Worm (Caenorhabditis elegans): ENCODE measurements around the gene C08F1.6.
"Not testable (repeated sequence)": the region's sequence is repeated elsewhere in the genome, so short reads cannot be mapped to it uniquely, and the experiment has no call there.

Gene C08F1.6

DNA sequence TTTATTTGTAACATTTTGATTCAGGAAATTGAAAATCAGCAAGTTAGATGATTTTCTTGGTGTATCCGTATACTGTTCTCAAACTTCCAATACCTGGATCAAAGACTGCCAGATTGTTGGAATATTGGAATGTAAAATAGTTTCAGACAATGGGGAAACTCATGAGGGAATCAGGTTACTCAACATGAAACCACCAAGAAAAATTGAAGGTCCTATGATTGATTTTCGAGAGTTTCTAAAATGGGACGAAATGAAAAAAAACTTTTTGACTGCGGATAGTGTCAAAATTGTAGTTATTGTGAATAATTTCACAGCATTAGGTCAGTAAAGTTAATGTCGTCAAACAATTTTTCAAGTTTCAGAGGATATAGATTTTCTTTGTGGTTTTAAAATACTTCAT is 16.2 kb downstream of the C08F1.6 start, which contains the start of gene math-3:
math-3 (plus strand) TSS at position 301 of the 400 bp plus-strand sequence.
- TF ChIP-seq unc-62 (GFP tag; optimal IDR thresholded peaks at IDR 0.05), result no peak

DNA sequence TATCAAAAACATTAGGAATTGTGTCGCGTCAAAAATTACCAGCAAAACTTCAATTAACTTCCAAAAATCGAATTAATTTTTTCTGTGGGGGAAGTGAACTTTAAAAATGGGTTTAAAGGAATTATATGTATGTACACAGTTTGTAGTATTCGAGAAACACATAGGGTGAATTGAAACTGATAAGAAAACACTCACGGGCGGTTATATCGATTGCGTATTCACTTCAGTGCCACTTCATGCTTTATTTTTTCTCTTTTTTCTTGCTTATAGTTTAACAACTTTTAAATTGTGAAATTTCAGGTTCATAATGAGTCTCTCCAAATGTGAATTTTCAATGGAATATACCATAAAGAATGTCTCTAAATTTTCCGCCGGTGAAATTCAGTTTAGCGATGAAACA is 16.6 kb downstream of the C08F1.6 start, which contains the start of gene math-26:
math-26 (plus strand) TSS at position 301 of the 400 bp plus-strand sequence.
- TF ChIP-seq unc-62 (GFP tag; optimal IDR thresholded peaks at IDR 0.05), result not testable (repeated sequence)

DNA sequence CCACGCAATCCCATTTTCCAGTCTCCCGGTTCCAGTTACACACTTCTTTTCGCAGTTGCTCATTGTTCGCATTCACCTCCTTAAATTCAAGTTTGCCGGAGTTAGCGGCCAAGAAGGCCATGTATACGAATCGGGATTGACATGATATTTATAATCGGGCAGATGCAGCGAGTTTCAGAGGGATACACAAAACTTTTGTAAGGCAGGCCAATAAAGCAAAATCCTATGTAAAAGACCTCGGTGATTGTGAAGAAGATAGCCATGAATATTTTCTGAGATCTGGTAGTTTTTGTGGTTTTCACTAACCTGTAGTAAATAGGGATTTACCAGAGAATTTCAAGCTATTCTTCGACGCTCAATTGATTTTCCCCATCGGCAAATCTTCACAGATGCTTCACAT is 21.3 kb downstream of the C08F1.6 start:
- TF ChIP-seq unc-62 (GFP tag; optimal IDR thresholded peaks at IDR 0.05), result no peak

DNA sequence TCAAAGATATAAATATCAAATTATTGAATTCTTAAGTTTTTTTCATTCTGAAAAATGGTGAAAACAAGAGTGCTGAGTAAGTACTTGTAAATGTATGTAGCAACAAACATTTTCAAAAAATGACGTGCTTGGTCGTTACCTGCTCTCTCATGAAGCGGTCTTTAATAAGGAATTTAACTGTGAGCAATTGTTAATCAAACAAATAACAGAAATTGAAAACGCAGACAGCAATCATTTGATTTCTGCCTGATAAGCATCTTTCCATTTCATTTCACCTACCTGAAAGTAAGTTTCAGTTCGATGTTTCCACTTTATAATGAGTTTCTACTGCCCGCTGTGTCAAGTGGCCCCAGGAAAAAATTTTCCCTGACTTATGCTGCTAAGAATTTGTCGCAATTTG is 24.9 kb downstream of the C08F1.6 start, which contains the start of gene math-28:
math-28 (plus strand) TSS at position 301 of the 400 bp plus-strand sequence.
- no peak for TF ChIP-seq unc-62 (GFP tag; optimal IDR thresholded peaks at IDR 0.05)

DNA sequence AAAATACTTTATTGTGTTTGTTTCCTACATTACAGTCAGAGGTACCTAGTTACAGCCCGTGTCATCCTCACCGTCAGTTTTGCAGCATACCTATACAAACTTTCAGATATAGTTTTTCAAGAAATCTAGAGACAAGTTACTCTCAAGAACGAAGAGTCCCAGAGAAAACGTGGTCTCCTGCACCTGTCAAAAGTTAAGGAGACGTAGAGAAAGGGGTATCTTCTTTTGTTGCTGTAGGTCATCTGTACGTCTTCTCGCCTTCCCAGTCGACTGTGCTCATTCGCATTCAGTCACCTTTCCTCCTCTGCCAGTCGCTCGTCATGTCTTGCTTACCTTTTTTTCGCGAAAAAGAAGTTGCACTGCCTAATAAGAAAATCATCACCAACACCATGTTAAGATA is 26.4 kb downstream of the C08F1.6 start, which contains the start of gene F36H5.4:
F36H5.4 (plus strand) TSS at position 301 of the 400 bp plus-strand sequence.
- TF ChIP-seq unc-62 (GFP tag; optimal IDR thresholded peaks at IDR 0.05), result no peak

DNA sequence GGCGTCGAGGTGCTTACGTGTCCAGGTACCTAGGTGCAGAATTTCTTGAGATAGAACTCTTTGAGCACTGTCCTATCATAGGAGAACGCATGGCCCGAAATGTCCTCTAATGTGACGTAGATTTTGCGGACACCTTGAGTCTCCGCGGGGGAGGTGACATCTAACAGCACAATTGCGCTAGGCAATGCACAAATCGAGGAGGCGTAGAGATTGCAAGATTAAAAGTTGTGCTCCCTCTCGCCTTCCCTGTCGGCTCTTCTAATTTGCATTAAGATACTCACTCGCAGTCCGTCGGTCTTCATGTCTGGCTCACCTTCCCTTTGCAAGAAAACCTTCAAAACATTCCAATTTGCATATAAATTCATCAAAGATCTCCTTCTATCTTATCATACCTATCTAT is 28.4 kb downstream of the C08F1.6 start, which contains the start of gene F36H5.18:
F36H5.18 (plus strand) TSS at position 301 of the 400 bp plus-strand sequence.
- no peak for TF ChIP-seq unc-62 (GFP tag; optimal IDR thresholded peaks at IDR 0.05)

DNA sequence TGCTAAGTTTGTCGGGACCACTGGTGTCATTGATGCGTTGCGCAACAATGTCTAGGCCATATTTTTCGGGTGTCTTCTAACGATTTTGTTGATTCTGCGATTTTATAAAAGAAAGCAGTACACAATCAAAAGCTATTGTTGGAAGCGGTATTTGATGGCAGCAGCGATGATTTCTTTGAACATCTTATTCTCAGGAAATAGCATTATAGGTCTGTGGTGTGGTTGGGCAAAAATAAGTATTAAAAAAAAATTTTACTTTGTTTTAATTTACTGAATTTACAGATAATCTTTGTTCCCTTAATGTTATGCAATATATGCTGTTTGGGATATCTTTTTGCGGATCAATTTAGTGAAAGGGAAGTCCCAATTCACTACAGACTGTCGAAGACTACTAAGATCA is 31.0 kb downstream of the C08F1.6 start, which contains the start of gene F36H5.10:
F36H5.10 (plus strand) TSS at position 301 of the 400 bp plus-strand sequence.
- no peak for TF ChIP-seq unc-62 (GFP tag; optimal IDR thresholded peaks at IDR 0.05)

DNA sequence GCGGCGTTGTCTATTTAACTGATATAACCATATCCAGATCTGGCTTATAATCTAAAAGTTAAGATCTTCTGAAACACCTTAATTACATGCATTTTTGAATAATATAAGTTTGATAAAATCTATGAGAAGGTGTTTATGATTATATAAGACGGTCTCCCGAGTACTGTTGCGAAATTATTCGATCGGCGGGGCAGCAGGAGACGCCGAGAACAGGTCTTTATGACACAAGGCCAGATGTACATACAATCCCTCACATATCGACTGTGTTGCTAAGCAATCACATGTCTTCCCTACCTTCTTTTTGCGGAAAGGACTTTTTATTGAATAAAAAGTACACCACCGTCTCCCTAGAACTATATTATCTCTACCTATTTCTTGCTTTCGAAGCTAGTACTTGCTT is 31.4 kb downstream of the C08F1.6 start, which contains the start of gene fbxb-53:
fbxb-53 (plus strand) TSS at position 301 of the 400 bp plus-strand sequence.
- no peak for TF ChIP-seq unc-62 (GFP tag; optimal IDR thresholded peaks at IDR 0.05)

DNA sequence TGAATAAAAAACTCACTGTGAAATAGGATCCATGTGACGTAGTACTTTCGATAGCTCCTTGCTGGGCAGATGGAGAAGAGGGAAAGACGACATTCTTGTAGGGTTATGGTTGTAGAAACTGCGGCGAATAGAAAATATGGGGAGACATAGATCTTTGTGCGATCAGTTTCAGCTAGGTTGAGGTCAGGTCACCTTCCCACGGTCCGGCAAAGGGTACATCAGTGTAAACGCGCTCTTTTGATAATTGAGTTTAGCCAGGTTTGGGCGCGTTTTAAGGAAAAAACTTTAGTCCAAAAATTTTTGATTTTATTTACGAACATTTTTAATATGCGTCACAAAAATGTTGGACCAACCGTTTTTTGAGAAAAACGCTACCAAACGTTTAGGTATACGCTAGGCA is 31.9 kb downstream of the C08F1.6 start, which contains the start of gene F36H5.17:
F36H5.17 (minus strand) TSS at position 101 of the 400 bp plus-strand sequence.
- TF ChIP-seq unc-62 (GFP tag; optimal IDR thresholded peaks at IDR 0.05), result no peak

DNA sequence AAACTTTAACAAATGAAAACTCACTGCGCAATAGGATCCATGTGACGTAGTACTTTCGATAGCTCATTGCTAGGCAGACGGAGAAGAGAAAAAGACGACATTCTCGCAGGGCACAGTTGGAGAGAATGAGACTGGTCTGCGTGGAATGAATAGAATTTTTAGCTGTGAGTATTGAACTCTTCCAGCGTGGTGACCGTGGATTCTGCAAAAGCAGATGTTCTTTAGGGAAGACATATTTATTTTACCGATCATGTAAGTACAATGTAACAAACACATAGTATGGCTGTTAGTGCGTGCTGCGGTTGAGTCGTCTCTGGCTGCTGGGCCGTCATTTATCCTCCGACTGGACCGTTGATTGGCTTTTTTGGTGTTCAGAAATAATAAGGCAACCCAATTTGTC is 35.0 kb downstream of the C08F1.6 start, which contains the start of gene F36H5.9:
F36H5.9 (minus strand) TSS at position 101 of the 400 bp plus-strand sequence.
- TF ChIP-seq unc-62 (GFP tag; optimal IDR thresholded peaks at IDR 0.05), result no peak

DNA sequence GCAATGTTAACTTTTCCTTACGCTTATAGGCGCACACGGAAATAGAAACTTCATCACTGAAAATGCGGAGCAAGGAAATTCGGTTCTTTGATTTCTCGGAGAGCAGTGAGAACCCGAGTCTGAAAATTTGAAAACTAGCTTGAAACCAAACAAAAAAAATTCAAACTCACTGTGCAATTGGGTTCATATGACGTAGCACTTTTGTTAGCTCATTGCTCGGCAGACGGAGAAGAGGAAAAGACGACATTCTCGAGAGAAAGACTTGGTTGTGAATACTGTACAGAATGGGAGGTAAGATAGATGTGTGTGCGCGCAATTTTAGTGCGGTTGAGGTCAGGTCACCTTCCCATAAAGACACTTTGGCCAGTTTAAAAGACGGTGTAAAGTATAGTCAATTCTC is 37.6 kb downstream of the C08F1.6 start, which contains the start of the genes F36H5.13 and F36H5.8:
F36H5.13 (minus strand) TSS at position 101 of the 400 bp plus-strand sequence.
F36H5.8 (minus strand) TSS at position 274 of the 400 bp plus-strand sequence.
- TF ChIP-seq unc-62 (GFP tag; optimal IDR thresholded peaks at IDR 0.05), result no peak

DNA sequence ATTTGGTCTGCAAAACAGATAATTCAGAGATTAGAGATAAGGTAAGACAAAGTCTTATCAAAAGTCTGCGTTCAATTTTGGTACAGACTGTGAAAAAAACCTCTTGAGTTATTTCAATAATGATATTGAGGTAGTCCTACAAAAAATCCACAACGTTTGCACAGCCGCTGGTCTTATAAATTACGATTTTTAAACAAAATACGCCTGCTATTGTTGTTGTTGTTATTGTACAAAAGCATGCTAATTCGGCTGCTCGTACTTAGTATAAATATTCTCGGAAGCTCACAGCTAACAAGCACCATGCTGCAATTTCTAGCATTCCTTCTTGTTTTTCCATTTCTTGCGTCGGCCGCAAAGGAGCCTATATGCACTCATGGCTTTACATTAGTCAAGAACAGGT is 43.8 kb downstream of the C08F1.6 start, which contains the start of gene clec-19:
clec-19 (plus strand) TSS at position 301 of the 400 bp plus-strand sequence.
- TF ChIP-seq unc-62 (GFP tag; optimal IDR thresholded peaks at IDR 0.05), result no peak

DNA sequence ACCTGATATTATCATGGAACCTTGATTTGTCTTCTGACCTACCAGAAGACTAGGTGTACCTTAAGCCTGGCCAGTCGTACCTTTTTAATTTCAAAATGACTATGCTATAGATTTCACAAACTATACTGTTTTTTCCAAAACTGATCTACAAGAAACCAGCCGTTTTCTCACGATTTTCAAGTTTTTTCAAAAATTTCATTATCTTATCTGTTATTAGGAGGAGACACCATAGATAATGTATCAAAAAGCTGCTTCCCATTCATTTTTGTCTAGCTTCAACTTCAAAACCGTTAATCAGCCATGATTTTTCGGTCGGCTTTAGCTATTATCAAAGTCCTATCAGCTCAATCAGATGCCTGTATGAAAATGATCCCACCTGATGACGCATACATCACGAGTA is 45.5 kb downstream of the C08F1.6 start, which contains the start of gene F36H5.12:
F36H5.12 (plus strand) TSS at position 301 of the 400 bp plus-strand sequence.
- no peak for TF ChIP-seq unc-62 (GFP tag; optimal IDR thresholded peaks at IDR 0.05)

DNA sequence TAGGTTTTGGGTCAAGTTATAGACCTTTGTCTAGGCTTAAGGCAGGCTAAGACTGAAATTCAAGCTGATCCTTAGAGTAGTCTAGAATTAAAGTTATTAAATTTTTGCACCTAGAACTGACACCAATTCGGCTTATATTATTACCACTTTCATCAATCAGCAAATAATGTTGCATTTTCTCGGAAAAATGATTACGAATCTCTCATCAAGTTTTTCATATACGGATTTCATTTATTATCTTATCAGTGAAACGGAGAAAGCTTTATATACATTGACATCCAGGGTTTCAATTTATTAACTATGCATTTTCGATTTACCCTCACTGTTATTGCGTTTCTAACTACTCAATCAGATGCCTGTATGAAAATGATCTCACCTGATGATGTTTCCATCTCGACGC is 46.7 kb downstream of the C08F1.6 start, which contains the start of gene K07G6.1:
K07G6.1 (plus strand) TSS at position 301 of the 400 bp plus-strand sequence.
- TF ChIP-seq unc-62 (GFP tag; optimal IDR thresholded peaks at IDR 0.05), result no peak

DNA sequence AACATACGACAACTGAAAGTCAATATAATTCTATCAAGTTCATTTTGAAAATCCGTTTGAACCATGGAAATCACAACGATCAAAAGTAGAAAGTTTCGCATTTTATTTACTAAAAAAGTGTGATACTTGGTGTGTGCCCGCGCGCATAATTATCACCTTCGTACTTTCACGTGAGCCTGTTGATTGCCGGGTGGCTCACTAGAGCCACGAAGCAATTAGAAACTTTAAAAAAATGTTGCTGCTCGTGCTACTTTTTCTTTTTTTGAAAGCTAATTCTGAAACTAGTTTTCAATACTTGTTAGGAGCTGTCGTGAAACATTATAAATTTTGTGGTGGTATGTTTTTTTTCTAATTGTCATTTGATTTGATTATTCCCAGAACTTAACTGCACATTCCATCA is 49.1 kb downstream of the C08F1.6 start, which contains the start of the genes irld-9 and irld-33:
irld-9 (minus strand) TSS at position 101 of the 400 bp plus-strand sequence.
irld-33 (plus strand) TSS at position 209 of the 400 bp plus-strand sequence.
- TF ChIP-seq unc-62 (GFP tag; optimal IDR thresholded peaks at IDR 0.05), result no peak
